Worm (Caenorhabditis elegans) whole organism, L1 larva: ENCODE measurements around the gene nspc-1.

Source experiments
- C04F5.9 ChIP-seq: sonication (generic microtip); optimal IDR thresholded peaks from 2 replicates; lab custom pipeline; 2016; ENCODE audit warnings: missing genetic modification characterization, missing compliant biosample characterization
- F16B12.6 ChIP-seq: fragments of 150-350 bp; optimal IDR thresholded peaks from 2 replicates; lab custom pipeline; 2014; ENCODE audit warnings: missing biosample characterization, missing genetic modification characterization
- Y116A8C.19 ChIP-seq: sonication (generic microtip); optimal IDR thresholded peaks from 2 replicates; lab custom pipeline; 2016; ENCODE audit warnings: missing compliant biosample characterization, missing genetic modification characterization, borderline replicate concordance
- aha-1 ChIP-seq: fragments of 150-350 bp; optimal IDR thresholded peaks from 2 replicates; lab custom pipeline; 2014; ENCODE audit warnings: missing biosample characterization, missing genetic modification characterization
- aly-2 ChIP-seq: fragments of 150-350 bp; optimal IDR thresholded peaks from 2 replicates; lab custom pipeline; 2014; ENCODE audit warnings: missing biosample characterization, missing genetic modification characterization
- blmp-1 ChIP-seq: fragments of 150-350 bp; optimal IDR thresholded peaks from 2 replicates; lab custom pipeline; 2014; ENCODE audit warnings: missing biosample characterization, missing genetic modification characterization
- ceh-8 ChIP-seq: fragments of 200-800 bp; sonication (Bioruptor generic); optimal IDR thresholded peaks from 2 replicates; lab custom pipeline; 2018; ENCODE audit warnings: mild to moderate bottlenecking, missing genetic modification characterization, moderate library complexity, missing compliant biosample characterization
- ceh-82 ChIP-seq, 3 experiments: fragments of 150-350 bp in 1 of 3; sonication (generic microtip) in 2 of 3; optimal IDR thresholded peaks; 2 replicates each; lab custom pipeline; 2014 to 2017; ENCODE audit warnings: missing biosample characterization in 3 of 3, missing genetic modification characterization in 3 of 3
- ceh-88 ChIP-seq: fragments of 200-800 bp; sonication (Bioruptor generic); IDR thresholded peaks from 2 replicates; pipeline ENCODE4 v1.3.6; 2022; ENCODE audit warnings: missing genetic modification characterization, missing compliant biosample characterization
- ceh-90 ChIP-seq: sonication (generic microtip); optimal IDR thresholded peaks from 2 replicates; lab custom pipeline; 2016; ENCODE audit warnings: missing genetic modification characterization, missing compliant biosample characterization
- efl-3 ChIP-seq: fragments of 200-800 bp; sonication (Bioruptor generic); optimal IDR thresholded peaks from 2 replicates; lab custom pipeline; 2018; ENCODE audit warnings: mild to moderate bottlenecking, missing genetic modification characterization, missing compliant biosample characterization
- egl-13 ChIP-seq: sonication (generic microtip); optimal IDR thresholded peaks from 2 replicates; lab custom pipeline; 2016; ENCODE audit warnings: missing genotype, missing genetic modification reagents, missing genetic modification characterization, missing compliant biosample characterization
- elt-3 ChIP-seq, 6 experiments: fragments of 150-350 bp in 1 of 6; sonication (generic microtip); optimal IDR thresholded peaks; 2 replicates each; lab custom pipeline; 2017 to 2018; ENCODE audit warnings: missing biosample characterization in 6 of 6, missing genetic modification characterization in 6 of 6, inconsistent platforms in 1 of 6
- ets-5 ChIP-seq: fragments of 200-800 bp; sonication (Bioruptor generic); IDR thresholded peaks from 2 replicates; pipeline ENCODE4 v1.3.6; 2022; ENCODE audit warnings: missing genetic modification characterization, missing compliant biosample characterization
- fkh-10 ChIP-seq: sonication (generic microtip); optimal IDR thresholded peaks from 2 replicates; lab custom pipeline; 2017; ENCODE audit warnings: missing biosample characterization, missing genetic modification reagents, missing genetic modification characterization
- hlh-17 ChIP-seq: fragments of 200-800 bp; sonication (Bioruptor generic); optimal IDR thresholded peaks from 2 replicates; lab custom pipeline; 2018; ENCODE audit warnings: missing genetic modification characterization, mild to moderate bottlenecking, missing compliant biosample characterization, moderate library complexity, borderline replicate concordance
- hlh-4 ChIP-seq: sonication (generic microtip); optimal IDR thresholded peaks from 2 replicates; lab custom pipeline; 2016; ENCODE audit warnings: mild to moderate bottlenecking, missing genetic modification characterization, missing compliant biosample characterization
- isw-1 ChIP-seq: fragments of 200-800 bp; sonication (Bioruptor generic); IDR thresholded peaks from 2 replicates; pipeline ENCODE4 v1.3.6; 2022; ENCODE audit warnings: missing genetic modification characterization, missing compliant biosample characterization
- jun-1 ChIP-seq: fragments of 150-350 bp; optimal IDR thresholded peaks from 2 replicates; lab custom pipeline; 2014; ENCODE audit warnings: missing biosample characterization, missing genetic modification reagents, missing genetic modification characterization
- lin-14 ChIP-seq: fragments of 200-800 bp; sonication (Bioruptor generic); optimal IDR thresholded peaks from 2 replicates; lab custom pipeline; 2018; ENCODE audit warnings: mild to moderate bottlenecking, missing genetic modification characterization, moderate library complexity, missing compliant biosample characterization
- lin-35 ChIP-seq, 2 experiments: fragments of 150-350 bp; optimal IDR thresholded peaks; 2 replicates each; lab custom pipeline; 2014; ENCODE audit warnings: missing biosample characterization in 2 of 2, missing genetic modification characterization in 2 of 2, missing genetic modification reagents in 2 of 2
- lir-3 ChIP-seq: sonication (generic microtip); optimal IDR thresholded peaks from 2 replicates; lab custom pipeline; 2016; ENCODE audit warnings: mild to moderate bottlenecking, missing genetic modification characterization, moderate library complexity, missing compliant biosample characterization; ENCODE audit not compliant: poor library complexity
- mab-9 ChIP-seq: fragments of 200-800 bp; sonication (Bioruptor generic); IDR thresholded peaks from 2 replicates; pipeline ENCODE4 v1.3.6; 2022; ENCODE audit warnings: missing genetic modification reagents, missing genetic modification characterization, missing compliant biosample characterization
- mef-2 ChIP-seq: fragments of 150-350 bp; optimal IDR thresholded peaks from 2 replicates; lab custom pipeline; 2014; ENCODE audit warnings: missing biosample characterization, missing genetic modification characterization
- mep-1 ChIP-seq: fragments of 150-350 bp; optimal IDR thresholded peaks from 2 replicates; lab custom pipeline; 2014; ENCODE audit warnings: missing biosample characterization, missing genetic modification characterization
- nhr-20 ChIP-seq: sonication (generic microtip); optimal IDR thresholded peaks from 2 replicates; lab custom pipeline; 2016; ENCODE audit warnings: mild to moderate bottlenecking, missing genetic modification characterization, missing compliant biosample characterization
- nhr-237 ChIP-seq: fragments of 150-350 bp; optimal IDR thresholded peaks from 2 replicates; lab custom pipeline; 2014; ENCODE audit warnings: missing biosample characterization, missing genetic modification characterization
- nhr-71 ChIP-seq: sonication (generic microtip); optimal IDR thresholded peaks from 2 replicates; lab custom pipeline; 2016; ENCODE audit warnings: mild to moderate bottlenecking, missing genetic modification characterization, moderate library complexity, missing compliant biosample characterization
- nhr-85 ChIP-seq: sonication (generic microtip); peaks from one replicate; lab custom pipeline; 2016; ENCODE audit warnings: missing genetic modification characterization, inconsistent platforms, missing compliant biosample characterization
- pqm-1 ChIP-seq: sonication (generic microtip); optimal IDR thresholded peaks from 3 replicates; lab custom pipeline; 2017; ENCODE audit warnings: missing biosample characterization, missing genetic modification characterization
- rnt-1 ChIP-seq: sonication (generic microtip); optimal IDR thresholded peaks from 2 replicates; lab custom pipeline; 2016; ENCODE audit warnings: mild to moderate bottlenecking, missing genetic modification characterization, moderate library complexity, missing compliant biosample characterization
- snu-23 ChIP-seq: sonication (generic microtip); optimal IDR thresholded peaks from 2 replicates; lab custom pipeline; 2016; ENCODE audit warnings: missing genetic modification characterization, missing compliant biosample characterization
- swsn-7 ChIP-seq: sonication (generic microtip); optimal IDR thresholded peaks from 2 replicates; lab custom pipeline; 2016; ENCODE audit warnings: missing genetic modification characterization, missing compliant biosample characterization
- tbx-2 ChIP-seq: sonication (generic microtip); optimal IDR thresholded peaks from 2 replicates; lab custom pipeline; 2016; ENCODE audit warnings: missing genetic modification characterization, missing compliant biosample characterization
- tlp-1 ChIP-seq: fragments of 150-350 bp; optimal IDR thresholded peaks from 2 replicates; lab custom pipeline; 2014; ENCODE audit warnings: missing biosample characterization, missing genetic modification characterization
- unc-130 ChIP-seq: fragments of 150-350 bp; optimal IDR thresholded peaks from 2 replicates; lab custom pipeline; 2017; ENCODE audit warnings: missing biosample characterization, missing genetic modification characterization, inconsistent platforms
- unc-30 ChIP-seq: sonication (generic microtip); optimal IDR thresholded peaks from 2 replicates; lab custom pipeline; 2017; ENCODE audit warnings: missing biosample characterization, missing genetic modification characterization
- vab-15 ChIP-seq: sonication (generic microtip); optimal IDR thresholded peaks from 2 replicates; lab custom pipeline; 2017; ENCODE audit warnings: missing genotype, mild to moderate bottlenecking, missing genetic modification characterization, missing compliant biosample characterization
- ztf-4 ChIP-seq: fragments of 150-350 bp; optimal IDR thresholded peaks from 2 replicates; lab custom pipeline; 2014; ENCODE audit warnings: missing biosample characterization, missing genetic modification characterization

nspc-1 gene

ce11 chrX:8565810-8566416 lies 31.0 kb upstream of the nspc-1 start:
- TF ChIP-seq unc-130 (tag; lab: Kevin White, UChicago) (no peak), jun-1 (no peak), aha-1 (no peak), elt-3 (tag; optimal IDR thresholded peaks at IDR 0.05; lab: Kevin White, UChicago) (no peak), snu-23 (GFP tag; lab: Kevin White, UChicago) (peak; percentile 1), lir-3 (tag; lab: Kevin White, UChicago) (no peak), nhr-85 (tag; lab: Kevin White, UChicago) (no peak), mep-1 (tag; lab: Kevin White, UChicago) (no peak), egl-13 (tag; lab: Kevin White, UChicago) (no peak), ztf-4 (tag; lab: Kevin White, UChicago) (peak; percentile 15), blmp-1 (tag; lab: Kevin White, UChicago) (peak; percentile 89), mab-9 (GFP tag; lab: Robert Waterston, UW) (no peak), F16B12.6 (tag; lab: Kevin White, UChicago) (no peak), ceh-8 (GFP tag; lab: Kevin White, UChicago) (no peak), tlp-1 (tag; lab: Kevin White, UChicago) (no peak), lin-14 (peak; percentile 56), unc-30 (no peak), C04F5.9 (tag; lab: Kevin White, UChicago) (no peak), nhr-237 (no peak), ceh-82 (tag; optimal IDR thresholded peaks at IDR 0.05; lab: Kevin White, UChicago) (peak in 1 of 3 experiments; percentile 6), mef-2 (tag; lab: Kevin White, UChicago) (no peak), nhr-71 (tag; lab: Kevin White, UChicago) (no peak), ceh-88 (GFP tag; lab: Robert Waterston, UW) (no peak), pqm-1 (tag; lab: Kevin White, UChicago) (no peak), ets-5 (GFP tag; lab: Robert Waterston, UW) (no peak)

DNA sequence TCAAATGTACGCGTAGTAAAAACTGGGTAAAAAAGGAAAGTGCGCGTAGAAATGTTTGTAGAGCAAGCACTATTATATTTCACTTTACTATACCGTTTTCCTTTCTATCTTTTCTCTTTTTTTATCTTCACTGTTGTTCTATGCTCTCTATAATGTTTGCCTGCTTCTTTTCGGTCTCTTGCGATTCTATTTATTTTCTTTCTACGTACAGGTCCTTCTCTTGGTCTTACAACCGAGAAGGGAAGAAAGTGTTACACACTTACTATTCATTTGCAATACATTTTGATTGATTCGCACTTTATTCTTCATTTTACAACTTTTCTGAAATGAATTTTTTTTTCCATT lies 29.5 kb upstream of the nspc-1 start:
- TF ChIP-seq ceh-90 (no peak), lin-14 (peak; percentile 27), efl-3 (GFP tag; lab: Kevin White, UChicago) (no peak), nhr-20 (tag; lab: Kevin White, UChicago) (peak; percentile 17), swsn-7 (tag; lab: Kevin White, UChicago) (no peak), Y116A8C.19 (no peak), blmp-1 (tag; lab: Kevin White, UChicago) (peak; percentile 80), nhr-71 (tag; lab: Kevin White, UChicago) (no peak), unc-130 (tag; lab: Kevin White, UChicago) (no peak), isw-1 (GFP tag; lab: Robert Waterston, UW) (no peak), hlh-4 (tag; lab: Kevin White, UChicago) (no peak), nhr-85 (tag; lab: Kevin White, UChicago) (peak; percentile 24), fkh-10 (GFP tag; lab: Kevin White, UChicago) (no peak), rnt-1 (tag; lab: Kevin White, UChicago) (peak; percentile 1), hlh-17 (GFP tag; lab: Kevin White, UChicago) (no peak), jun-1 (no peak), aly-2 (tag; lab: Kevin White, UChicago) (no peak), ceh-88 (GFP tag; lab: Robert Waterston, UW) (no peak), vab-15 (tag; lab: Kevin White, UChicago) (no peak), nhr-237 (no peak), ceh-8 (GFP tag; lab: Kevin White, UChicago) (no peak), tbx-2 (tag; lab: Kevin White, UChicago) (no peak), lin-35 (GFP tag; optimal IDR thresholded peaks at IDR 0.05; lab: Kevin White, UChicago) (peak in 1 of 2 experiments; percentile 0)
